Fruit fly (Drosophila melanogaster) whole organism, larva: ENCODE results near the gene Ncoa6.

Experiments
- noc ChIP-seq: fragments of 200-800 bp; sonication (Bioruptor generic); optimal IDR thresholded peaks from 3 replicates; lab custom pipeline; 2019; ENCODE audit warnings: missing biosample characterization, mild to moderate bottlenecking, missing genetic modification characterization, moderate library complexity

Ncoa6 gene

dm6 chr2L:5289921-5290320 lies 36.6 kb downstream of the Ncoa6 start:
- TF ChIP-seq noc, result no peak

DNA sequence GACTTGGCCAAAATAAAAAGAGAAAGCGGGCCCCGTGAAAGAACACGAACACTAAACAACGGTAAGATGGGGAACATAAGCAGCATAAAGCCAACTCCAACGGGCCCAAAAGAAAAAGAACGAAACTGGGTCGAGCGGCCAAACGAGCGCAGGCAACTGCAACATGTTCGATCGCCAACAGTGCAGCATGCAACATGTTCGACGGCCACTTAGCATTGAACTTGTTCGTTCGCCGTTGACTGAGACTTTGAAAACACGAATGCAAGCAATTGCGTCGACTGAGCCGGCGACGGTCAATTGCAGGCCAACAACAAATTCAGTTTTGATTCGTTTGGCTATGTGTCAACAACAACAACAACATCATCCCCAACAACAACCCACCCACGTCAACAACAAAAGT lies 37.8 kb downstream of the Ncoa6 start, which contains the start of gene vri:
vri (plus strand) TSS at position 224 of the 400 bp plus-strand sequence.
- no peak for TF ChIP-seq noc

DNA sequence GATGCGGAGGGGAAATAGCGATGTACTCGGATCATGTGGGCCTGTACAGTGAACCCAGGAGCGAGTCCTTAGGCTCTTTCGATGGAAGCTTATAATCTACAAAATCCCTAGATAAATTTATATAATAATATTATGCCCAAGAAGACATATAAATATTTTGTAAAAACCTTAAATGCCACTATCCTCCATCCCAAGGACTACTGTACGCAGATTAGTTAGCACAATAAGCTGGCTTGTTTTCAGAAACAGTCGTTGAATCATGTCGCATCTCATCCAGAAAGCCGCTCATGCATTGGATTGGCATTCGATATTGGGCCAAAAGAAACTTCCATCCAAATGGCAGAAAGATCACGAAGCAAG lies 38.2 kb downstream of the Ncoa6 start:
- no peak for TF ChIP-seq noc

DNA sequence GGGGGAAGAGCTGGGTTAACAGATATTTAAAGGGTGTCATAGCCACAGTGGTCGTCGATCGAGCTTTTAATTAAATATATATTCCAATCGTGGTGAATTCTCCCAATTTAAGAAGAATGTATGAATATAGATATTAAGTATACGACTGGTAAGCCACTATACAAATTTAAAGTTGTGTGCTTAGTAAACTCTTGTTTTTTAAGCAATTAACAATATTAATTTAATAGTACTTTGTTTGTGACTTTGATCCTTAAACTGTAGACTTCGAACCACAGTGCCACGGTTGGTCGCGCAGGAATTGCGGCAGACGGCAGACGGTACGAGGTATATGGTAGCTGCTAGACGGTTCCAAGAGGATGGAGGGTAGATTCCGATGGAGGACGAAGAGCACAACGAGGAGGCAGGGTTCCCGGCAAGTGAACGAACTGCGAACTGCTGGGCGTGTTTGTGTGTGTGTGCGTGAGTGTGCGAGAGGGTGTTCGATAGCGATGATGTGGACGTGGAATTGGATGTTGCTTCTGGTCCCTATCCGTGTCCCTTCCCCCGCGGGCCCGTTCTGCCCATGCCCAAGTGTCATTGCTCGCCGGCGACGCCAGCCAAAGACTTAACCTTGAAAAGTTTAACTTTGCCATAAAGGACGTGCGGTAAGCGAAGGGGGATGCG lies 38.8 kb downstream of the Ncoa6 start:
- no peak for TF ChIP-seq noc

dm6 chr2L:5286572-5286971 lies 39.9 kb downstream of the Ncoa6 start:
- no peak for TF ChIP-seq noc

DNA sequence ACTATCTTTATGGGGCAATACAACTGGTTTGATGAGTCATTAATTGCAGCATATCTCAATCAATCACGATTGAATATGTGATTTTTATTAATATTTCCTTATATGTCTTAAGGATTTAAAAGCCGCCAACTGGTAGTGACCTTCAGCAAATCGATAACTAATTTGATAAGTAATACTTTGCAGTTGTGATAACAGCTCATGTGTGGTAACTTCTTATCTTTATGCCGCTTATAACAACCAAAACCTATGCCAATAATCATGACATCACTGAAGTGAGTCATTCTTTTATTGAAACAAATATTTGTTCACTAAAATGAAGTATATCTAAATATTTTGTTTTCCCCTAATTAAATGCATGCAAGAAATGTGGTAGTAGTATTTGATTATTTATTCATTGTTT lies 40.6 kb downstream of the Ncoa6 start:
- no peak for TF ChIP-seq noc

- no peak for TF ChIP-seq noc
These were observed 41.7 kb downstream of the Ncoa6 start for dm6 chr2L:5284820-5285219.

DNA sequence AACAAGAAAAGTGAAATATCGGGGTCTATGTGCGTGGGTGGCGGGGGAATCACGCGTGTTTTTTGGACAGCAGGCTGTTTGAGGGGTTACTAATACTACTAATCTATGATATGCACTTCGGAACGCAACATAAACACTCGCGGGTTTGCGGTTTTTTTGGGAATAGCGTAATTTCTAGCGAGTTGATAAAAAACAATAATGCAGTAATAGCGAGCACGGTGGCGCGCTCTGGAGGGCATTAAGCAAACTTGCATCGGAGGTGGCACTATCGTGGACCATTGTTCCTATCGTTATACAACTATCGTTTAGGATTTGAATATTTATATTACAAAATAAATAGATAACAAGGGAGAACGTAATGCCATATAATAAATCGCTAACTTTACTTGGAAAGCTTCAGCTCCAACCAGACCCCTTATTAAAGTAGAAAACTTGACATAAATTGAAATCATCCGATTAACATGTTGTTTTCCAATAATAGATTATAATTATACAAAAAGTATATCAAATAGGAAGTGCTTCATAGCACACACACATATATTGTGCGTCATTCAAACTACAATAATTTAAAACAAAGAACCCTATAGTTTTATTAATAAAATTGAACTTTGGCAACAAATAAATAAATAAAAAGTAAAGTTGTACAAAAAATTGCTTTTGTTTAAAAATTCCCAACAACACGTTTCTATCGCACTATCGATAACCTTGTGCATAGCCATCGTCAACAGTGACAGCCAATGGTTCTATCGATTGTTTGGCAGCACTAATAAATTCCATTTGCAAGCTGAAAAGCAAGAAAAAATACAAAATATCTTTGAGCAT lies 48.0 kb downstream of the Ncoa6 start, which contains the start of the genes Nin and Bub1:
Nin (minus strand) TSS at position 240 of the 822 bp plus-strand sequence.
Bub1 (plus strand) TSS at position 557 of the 822 bp plus-strand sequence.
- no peak for TF ChIP-seq noc

DNA sequence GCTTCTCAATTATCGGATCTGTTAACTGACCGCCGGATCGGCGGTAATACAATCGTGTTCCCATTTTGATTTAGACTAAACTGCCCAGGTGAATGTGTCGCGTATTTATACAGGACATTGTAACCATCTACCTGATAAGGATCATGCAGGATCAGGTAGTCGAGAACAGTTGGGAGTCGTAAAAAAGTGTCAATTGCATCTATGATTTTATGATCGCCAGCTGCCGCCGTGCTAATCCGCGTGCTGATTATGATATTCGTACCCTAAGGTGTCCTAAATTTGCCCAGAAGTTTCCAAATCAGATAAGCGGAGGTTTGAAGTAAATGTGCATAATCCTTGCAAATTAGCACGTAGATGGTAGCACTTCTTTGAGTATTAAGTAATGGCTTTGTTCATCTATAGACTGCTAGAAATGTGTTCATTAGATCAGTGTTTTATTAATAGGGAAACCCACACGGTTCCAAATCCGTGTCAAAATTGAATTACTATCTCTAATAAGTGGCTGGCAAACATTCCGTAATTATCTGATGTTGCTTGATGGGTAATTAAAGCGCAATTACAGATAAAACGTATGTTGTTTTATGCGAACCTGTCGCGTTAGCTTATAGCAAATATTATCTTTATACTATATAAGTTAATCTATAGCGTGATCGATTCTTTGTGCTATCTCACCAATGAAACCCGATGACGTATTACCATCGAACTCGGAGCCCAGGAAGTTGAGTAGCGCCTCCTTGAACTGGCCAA lies 49.0 kb downstream of the Ncoa6 start:
- no peak for TF ChIP-seq noc

DNA sequence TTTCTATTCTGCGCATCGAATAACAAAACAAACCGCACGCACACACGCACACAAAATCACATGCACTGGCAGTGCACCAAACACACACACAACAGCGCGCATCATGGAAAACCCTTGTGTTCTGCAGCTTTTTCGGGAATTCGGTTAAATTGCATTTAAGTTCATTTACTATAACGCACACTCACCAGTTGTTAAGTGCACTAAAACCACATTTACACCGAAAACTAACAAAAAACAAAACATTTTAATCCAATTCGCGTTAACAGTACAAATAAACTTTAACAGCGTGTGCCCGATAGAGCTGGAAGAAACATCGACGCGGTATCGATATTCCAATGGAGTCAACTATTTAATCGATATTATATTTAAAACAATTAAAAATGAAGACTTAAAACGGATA lies 55.4 kb downstream of the Ncoa6 start, which contains the start of gene tkv:
tkv (minus strand) TSS at position 304 of the 400 bp plus-strand sequence.
- no peak for TF ChIP-seq noc

- TF ChIP-seq noc, result no peak
These were observed 56.0 kb downstream of the Ncoa6 start for dm6 chr2L:5270215-5271071.

DNA sequence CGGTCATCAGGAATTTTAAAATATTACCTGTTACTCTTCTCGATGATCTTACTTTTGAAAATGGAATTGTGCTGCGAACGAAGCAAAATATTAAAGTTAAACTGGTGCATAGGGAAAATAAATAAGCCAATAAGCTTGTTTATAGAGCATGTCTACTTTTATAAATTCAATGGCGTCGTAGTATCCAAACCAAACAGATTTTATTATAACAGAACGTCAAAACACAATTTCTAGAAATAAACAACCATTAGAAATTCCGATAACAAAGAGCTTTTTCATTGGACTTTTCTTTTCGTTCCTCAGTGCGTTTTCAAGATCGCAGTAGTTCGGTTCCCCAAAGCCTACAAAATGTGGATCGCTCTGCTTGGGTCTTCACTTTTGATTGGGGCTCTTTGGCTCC lies 58.3 kb downstream of the Ncoa6 start, which contains the start of gene Cyp4ac3:
Cyp4ac3 (plus strand) TSS at position 301 of the 400 bp plus-strand sequence.
- TF ChIP-seq noc, result no peak

dm6 chr2L:5266092-5266491 lies 60.4 kb downstream of the Ncoa6 start, which contains the start of gene Cyp4ac2:
Gene Cyp4ac2, plus strand, starts transcription at chr2L:5266392.
- no peak for TF ChIP-seq noc
